Worm (Caenorhabditis elegans) whole organism, midembryonic: ENCODE measurements around the gene dnj-9.
A peak's percentile ranks its signal among the peaks of the same experiment; 100 is the strongest.

Experiments
- T22C8.4 ChIP-seq: fragments of 200-800 bp; sonication (Bioruptor generic); IDR thresholded peaks from 2 replicates; pipeline ENCODE4 v1.3.6; 2022; ENCODE audit warnings: missing genetic modification characterization, missing compliant biosample characterization
- cog-1 ChIP-seq: sonication (generic microtip); optimal IDR thresholded peaks from 2 replicates; lab custom pipeline; 2016; ENCODE audit warnings: missing genetic modification characterization, missing compliant biosample characterization
- flt-1 ChIP-seq: fragments of 200-800 bp; sonication (Bioruptor generic); IDR thresholded peaks from 2 replicates; pipeline ENCODE4 v1.3.6; 2022; ENCODE audit warnings: missing genetic modification characterization, missing compliant biosample characterization
- klf-2 ChIP-seq: fragments of 200-800 bp; sonication (Bioruptor generic); conservative IDR thresholded peaks from 2 replicates; pipeline ENCODE4 v1.3.6; 2022; ENCODE audit warnings: missing genetic modification reagents, missing genetic modification characterization, missing compliant biosample characterization
- med-1 ChIP-seq: sonication (generic microtip); optimal IDR thresholded peaks from 2 replicates; lab custom pipeline; 2017; ENCODE audit warnings: missing genetic modification characterization, mild to moderate bottlenecking, missing compliant biosample characterization, antibody characterized with exemption, missing genetic modification reagents; ENCODE audit not compliant: insufficient read depth
- ref-1 ChIP-seq: fragments of 200-800 bp; sonication (Bioruptor generic); conservative IDR thresholded peaks from 2 replicates; pipeline ENCODE4 v1.3.6; 2022; ENCODE audit warnings: missing genetic modification reagents, missing genetic modification characterization, missing compliant biosample characterization
- tab-1 ChIP-seq: fragments of 200-800 bp; sonication (Bioruptor generic); IDR thresholded peaks from 2 replicates; pipeline ENCODE4 v1.3.6; 2022; ENCODE audit warnings: missing genetic modification characterization, missing compliant biosample characterization
- ztf-23 ChIP-seq: fragments of 200-800 bp; sonication (Bioruptor generic); IDR thresholded peaks from 2 replicates; pipeline ENCODE4 v1.3.6; 2022; ENCODE audit warnings: missing genetic modification reagents, missing genetic modification characterization, missing compliant biosample characterization
- ztf-29 ChIP-seq: fragments of 200-800 bp; sonication (Bioruptor generic); IDR thresholded peaks from 2 replicates; pipeline ENCODE4 v1.3.6; 2022; ENCODE audit warnings: missing genetic modification reagents, missing genetic modification characterization, missing compliant biosample characterization

dnj-9 gene

ce11 chrII:4869793-4870343, 18.0 kb downstream of the dnj-9 start:
- no peak for TF ChIP-seq tab-1 (GFP tag; lab: Robert Waterston, UW)
- TF ChIP-seq ztf-29 (GFP tag; lab: Robert Waterston, UW) = no peak
- no peak for TF ChIP-seq klf-2 (GFP tag; lab: Robert Waterston, UW)
- no peak for TF ChIP-seq cog-1 (tag; lab: Kevin White, UChicago)
- no peak for TF ChIP-seq ztf-23 (GFP tag; lab: Robert Waterston, UW)
- TF ChIP-seq med-1 (GFP tag; lab: Kevin White, UChicago) = no peak
- no peak for TF ChIP-seq T22C8.4 (GFP tag; lab: Robert Waterston, UW)
- TF ChIP-seq ref-1 (GFP tag; lab: Robert Waterston, UW) = no peak
- no peak for TF ChIP-seq flt-1 (GFP tag; lab: Robert Waterston, UW)

- TF ChIP-seq med-1 (GFP tag; lab: Kevin White, UChicago) (no peak), klf-2 (GFP tag; lab: Robert Waterston, UW) (no peak), flt-1 (GFP tag; lab: Robert Waterston, UW) (no peak), ztf-29 (GFP tag; lab: Robert Waterston, UW) (no peak), ref-1 (GFP tag; lab: Robert Waterston, UW) (no peak), ztf-23 (GFP tag; lab: Robert Waterston, UW) (no peak), tab-1 (GFP tag; lab: Robert Waterston, UW) (no peak), cog-1 (tag; lab: Kevin White, UChicago) (no peak), T22C8.4 (GFP tag; lab: Robert Waterston, UW) (no peak)
These were observed 18.8 kb downstream of the dnj-9 start, which contains the start of gene col-20 for ce11 chrII:4870691-4871090. TSS of gene col-20 (minus strand) at chrII:4870791.

DNA sequence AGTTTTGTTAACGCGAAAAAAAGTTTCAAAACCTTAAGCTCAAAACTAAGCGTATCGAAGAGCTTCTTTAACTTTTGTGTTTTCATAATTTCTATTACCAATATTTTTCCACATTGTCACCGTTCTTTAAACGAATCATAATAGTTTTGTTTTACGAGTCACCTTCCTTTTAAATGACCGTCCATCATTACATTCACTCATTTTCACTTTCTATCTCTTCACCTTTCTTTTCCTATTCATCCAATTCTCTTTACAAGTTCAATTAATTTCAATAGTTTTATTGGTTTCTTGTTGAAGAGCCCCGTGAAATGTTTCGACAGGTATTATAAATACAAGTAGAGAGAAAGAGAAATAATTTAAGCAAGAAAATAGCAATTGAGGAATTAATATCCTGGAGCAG, 20.0 kb downstream of the dnj-9 start:
- TF ChIP-seq T22C8.4 (GFP tag; lab: Robert Waterston, UW) = no peak
- TF ChIP-seq tab-1 (GFP tag; lab: Robert Waterston, UW) = no peak
- TF ChIP-seq klf-2 (GFP tag; lab: Robert Waterston, UW) = no peak
- TF ChIP-seq cog-1 (tag; lab: Kevin White, UChicago) = no peak
- TF ChIP-seq med-1 (GFP tag; lab: Kevin White, UChicago) = no peak
- TF ChIP-seq ref-1 (GFP tag; lab: Robert Waterston, UW) = no peak

DNA sequence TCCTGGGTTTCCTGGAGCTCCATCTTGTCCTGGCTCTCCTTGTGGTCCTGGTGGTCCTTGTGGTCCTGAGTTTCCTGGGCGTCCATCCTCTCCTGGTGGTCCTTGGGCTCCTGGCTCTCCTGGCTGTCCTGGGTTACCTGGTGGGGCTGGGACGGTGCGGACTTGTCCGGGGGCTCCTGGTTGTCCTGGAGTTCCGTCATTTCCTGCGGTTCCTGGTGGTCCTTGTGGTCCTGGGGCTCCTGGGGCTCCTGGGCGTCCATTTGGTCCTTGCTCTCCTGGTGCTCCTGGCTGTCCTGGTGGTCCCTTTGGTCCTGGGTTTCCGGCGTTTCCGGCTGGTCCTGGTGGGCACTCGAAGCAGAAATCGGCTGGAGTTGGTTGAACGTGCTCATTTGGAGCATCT, 20.5 kb downstream of the dnj-9 start:
- 0 out of 2 replicates have a peak, but pooled peaks have one; percentile 9 for TF ChIP-seq ref-1 (GFP tag; lab: Robert Waterston, UW)
- TF ChIP-seq tab-1 (GFP tag; lab: Robert Waterston, UW) = 0 out of 2 replicates have a peak, but pooled peaks have one; percentile 60

ce11 chrII:4873029-4873428, 21.2 kb downstream of the dnj-9 start, which contains the start of gene col-73:
TSS of gene col-73 (minus strand) at chrII:4873129.
- no peak for TF ChIP-seq med-1 (GFP tag; lab: Kevin White, UChicago)
- TF ChIP-seq ztf-29 (GFP tag; lab: Robert Waterston, UW) = no peak
- no peak for TF ChIP-seq ref-1 (GFP tag; lab: Robert Waterston, UW)
- no peak for TF ChIP-seq klf-2 (GFP tag; lab: Robert Waterston, UW)
- TF ChIP-seq flt-1 (GFP tag; lab: Robert Waterston, UW) = no peak
- no peak for TF ChIP-seq tab-1 (GFP tag; lab: Robert Waterston, UW)
- no peak for TF ChIP-seq ztf-23 (GFP tag; lab: Robert Waterston, UW)
- TF ChIP-seq cog-1 (tag; lab: Kevin White, UChicago) = no peak
- no peak for TF ChIP-seq T22C8.4 (GFP tag; lab: Robert Waterston, UW)

DNA sequence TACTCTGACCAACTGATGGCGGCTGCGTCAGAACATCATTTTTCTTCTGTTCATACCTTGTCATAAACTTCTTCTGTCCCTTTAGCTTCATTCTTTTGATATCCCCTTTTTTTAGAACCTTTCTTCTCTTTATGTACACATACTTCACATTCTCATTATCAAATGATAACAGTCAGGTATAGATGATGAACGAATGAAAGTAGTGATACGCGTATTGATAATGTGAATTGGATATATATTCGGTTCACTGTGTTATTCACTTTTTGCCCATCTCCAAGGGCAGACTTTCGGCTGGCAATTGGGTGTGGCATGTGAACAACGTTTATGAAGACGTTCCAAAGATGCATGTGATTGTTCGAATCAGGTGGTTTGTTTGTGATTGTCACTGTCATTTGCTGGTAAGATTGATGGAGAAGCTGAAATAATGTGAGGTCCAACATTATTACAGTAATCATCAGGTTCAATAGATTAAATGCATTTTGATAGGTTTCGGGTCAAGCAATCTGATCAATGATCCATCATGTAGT, 22.5 kb downstream of the dnj-9 start, which contains the start of gene F11G11.15:
F11G11.15 (plus strand) TSS at position 511 of the 527 bp plus-strand sequence.
- TF ChIP-seq tab-1 (GFP tag; lab: Robert Waterston, UW) (no peak), cog-1 (tag; lab: Kevin White, UChicago) (no peak), klf-2 (GFP tag; lab: Robert Waterston, UW) (no peak), ref-1 (GFP tag; lab: Robert Waterston, UW) (no peak), T22C8.4 (GFP tag; lab: Robert Waterston, UW) (no peak), flt-1 (GFP tag; lab: Robert Waterston, UW) (no peak), ztf-23 (GFP tag; lab: Robert Waterston, UW) (no peak), ztf-29 (GFP tag; lab: Robert Waterston, UW) (no peak), med-1 (GFP tag; lab: Kevin White, UChicago) (no peak)

DNA sequence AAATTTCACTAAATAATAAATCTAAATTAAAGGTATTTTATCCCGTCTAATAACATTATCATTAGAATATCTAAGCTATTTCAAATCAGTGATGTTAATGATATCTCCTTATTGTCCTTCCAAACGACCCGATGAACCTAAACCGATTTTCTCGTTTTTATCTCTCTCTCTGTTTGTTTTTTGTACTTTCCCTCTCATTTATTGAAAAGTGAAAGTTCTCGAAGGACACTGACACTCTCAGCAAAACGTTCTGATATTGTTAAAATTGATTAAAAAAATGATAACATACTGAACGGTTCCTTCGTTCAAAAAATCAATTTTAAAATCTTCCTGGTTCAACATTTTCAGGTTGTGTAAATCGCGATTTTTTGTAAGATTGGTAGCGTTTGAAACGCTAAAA, 24.2 kb downstream of the dnj-9 start, which contains the start of gene F11G11.13:
F11G11.13 (minus strand) TSS at position 89 of the 400 bp plus-strand sequence.
- TF ChIP-seq tab-1 (GFP tag; lab: Robert Waterston, UW) = no peak
- TF ChIP-seq flt-1 (GFP tag; lab: Robert Waterston, UW) = no peak
- TF ChIP-seq klf-2 (GFP tag; lab: Robert Waterston, UW) = no peak
- TF ChIP-seq cog-1 (tag; lab: Kevin White, UChicago) = no peak
- no peak for TF ChIP-seq ref-1 (GFP tag; lab: Robert Waterston, UW)
- no peak for TF ChIP-seq med-1 (GFP tag; lab: Kevin White, UChicago)

ce11 chrII:4879629-4880028, 27.8 kb downstream of the dnj-9 start, which contains the start of gene gst-6:
TSS of gene gst-6 (plus strand) at chrII:4879891.
- TF ChIP-seq med-1 (GFP tag; lab: Kevin White, UChicago) (no peak), ref-1 (GFP tag; lab: Robert Waterston, UW) (no peak), T22C8.4 (GFP tag; lab: Robert Waterston, UW) (no peak), cog-1 (tag; lab: Kevin White, UChicago) (no peak), flt-1 (GFP tag; lab: Robert Waterston, UW) (no peak)

ce11 chrII:4881727-4882126, 29.9 kb downstream of the dnj-9 start, which contains the start of gene gst-7:
TSS of gene gst-7 (plus strand) at chrII:4882062.
- TF ChIP-seq med-1 (GFP tag; lab: Kevin White, UChicago) = no peak
- no peak for TF ChIP-seq klf-2 (GFP tag; lab: Robert Waterston, UW)
- no peak for TF ChIP-seq T22C8.4 (GFP tag; lab: Robert Waterston, UW)
